Fruit fly (Drosophila melanogaster): ENCODE results near the gene CG31365.

dm6 chr3R:23156347-23156864 lies 30.2 kb upstream of the CG31365 start:
- no peak for TF ChIP-seq pan (optimal IDR thresholded peaks at IDR 0.05)
- TF ChIP-seq usp (GFP tag; optimal IDR thresholded peaks at IDR 0.05): no peak
- no peak for TF ChIP-seq CG8478 (optimal IDR thresholded peaks at IDR 0.05)
- TF ChIP-seq psq (optimal IDR thresholded peaks at IDR 0.05): no peak
